Fruit fly (Drosophila melanogaster) whole organism, embryonic: ENCODE data around the gene Dora.

Source experiments
- CG10209 ChIP-seq: fragments of 200-800 bp; sonication (Bioruptor generic); optimal IDR thresholded peaks from 3 replicates; lab custom pipeline; 2017; ENCODE audit warnings: missing biosample characterization, mild to moderate bottlenecking, missing genetic modification characterization, missing genetic modification reagents
- CG10565 ChIP-seq: fragments of 200-800 bp; sonication (Bioruptor generic); optimal IDR thresholded peaks from 3 replicates; lab custom pipeline; 2016; ENCODE audit warnings: missing biosample characterization, mild to moderate bottlenecking, missing genetic modification characterization
- CG12219 ChIP-seq: fragments of 200-800 bp; sonication (Bioruptor generic); optimal IDR thresholded peaks from 3 replicates; lab custom pipeline; 2018; ENCODE audit warnings: missing biosample characterization, mild to moderate bottlenecking, missing genetic modification characterization
- CG12299 ChIP-seq: fragments of 200-800 bp; sonication (Bioruptor generic); optimal IDR thresholded peaks from 2 replicates; lab custom pipeline; 2018; ENCODE audit warnings: missing biosample characterization, mild to moderate bottlenecking, missing genetic modification characterization
- CG13287 ChIP-seq: fragments of 200-800 bp; sonication (Bioruptor generic); IDR thresholded peaks from 2 replicates; pipeline ENCODE4 v1.3.6; 2022; ENCODE audit warnings: missing biosample characterization, missing genetic modification characterization; ENCODE audit not compliant: partially characterized antibody
- CG15514 ChIP-seq: fragments of 200-800 bp; sonication (Bioruptor generic); optimal IDR thresholded peaks from 3 replicates; lab custom pipeline; 2017; ENCODE audit warnings: missing biosample characterization, missing genetic modification characterization, mild to moderate bottlenecking, moderate library complexity, missing genetic modification reagents
- CG17612 ChIP-seq: fragments of 200-800 bp; sonication (Bioruptor generic); IDR thresholded peaks from 2 replicates; pipeline ENCODE4 v1.3.6; 2022; ENCODE audit warnings: missing biosample characterization, missing genetic modification characterization
- CG2129 ChIP-seq: fragments of 200-800 bp; sonication (Bioruptor generic); IDR thresholded peaks from 2 replicates; pipeline ENCODE4 v1.3.6; 2022; ENCODE audit warnings: missing biosample characterization, missing genetic modification characterization; ENCODE audit not compliant: partially characterized antibody
- CG3726 ChIP-seq: fragments of 200-800 bp; sonication (Bioruptor generic); IDR thresholded peaks from 3 replicates; pipeline ENCODE4, ENCODE4 v1.3.6; 2022; ENCODE audit warnings: missing biosample characterization, missing genetic modification characterization
- CG3838 ChIP-seq: fragments of 200-800 bp; sonication (Bioruptor generic); optimal IDR thresholded peaks from 3 replicates; lab custom pipeline; 2016; ENCODE audit warnings: missing biosample characterization, missing genetic modification characterization
- CG4820 ChIP-seq: fragments of 200-800 bp; sonication (Bioruptor generic); optimal IDR thresholded peaks from 3 replicates; lab custom pipeline; 2016; ENCODE audit warnings: missing biosample characterization, missing genetic modification characterization
- CG7372 ChIP-seq: fragments of 200-800 bp; sonication (Bioruptor generic); IDR thresholded peaks from 2 replicates; pipeline ENCODE4 v1.3.6; 2022; ENCODE audit warnings: missing biosample characterization, missing genetic modification characterization
- CrebB ChIP-seq: fragments of 200-800 bp; sonication (Bioruptor generic); optimal IDR thresholded peaks from 3 replicates; lab custom pipeline; 2018; ENCODE audit warnings: missing biosample characterization, mild to moderate bottlenecking, missing genetic modification characterization
- D19A ChIP-seq: fragments of 200-800 bp; optimal IDR thresholded peaks from 3 replicates; lab custom pipeline; 2019; ENCODE audit warnings: missing biosample characterization, mild to moderate bottlenecking, missing genetic modification characterization, moderate library complexity
- Dfd ChIP-seq, 2 experiments: fragments of >200 bp; optimal IDR thresholded peaks; 2 replicates each; lab custom pipeline; 2017; ENCODE audit warnings: missing biosample characterization in 2 of 2, missing genetic modification characterization in 2 of 2
- Drgx ChIP-seq: fragments of 200-800 bp; sonication (Bioruptor generic); IDR thresholded peaks from 2 replicates; pipeline ENCODE4 v1.3.6; 2022; ENCODE audit warnings: missing biosample characterization, missing genetic modification characterization
- E2f2 ChIP-seq: fragments of 200-800 bp; sonication (Bioruptor generic); IDR thresholded peaks from 2 replicates; pipeline ENCODE4 v1.3.6; 2022; ENCODE audit warnings: missing biosample characterization, missing genetic modification characterization
- ERR ChIP-seq: fragments of 200-800 bp; sonication (Bioruptor generic); optimal IDR thresholded peaks from 2 replicates; lab custom pipeline; 2016; ENCODE audit warnings: missing biosample characterization, missing genetic modification characterization
- Elba2 ChIP-seq: fragments of 200-800 bp; sonication (Bioruptor generic); optimal IDR thresholded peaks from 3 replicates; lab custom pipeline; 2016; ENCODE audit warnings: missing biosample characterization, missing genetic modification characterization
- Fer2 ChIP-seq: fragments of 200-800 bp; sonication (Bioruptor generic); optimal IDR thresholded peaks from 2 replicates; lab custom pipeline; 2018; ENCODE audit warnings: missing biosample characterization, mild to moderate bottlenecking, missing genetic modification characterization, moderate library complexity
- HLH54F ChIP-seq: fragments of 200-800 bp; sonication (Bioruptor generic); optimal IDR thresholded peaks from 3 replicates; lab custom pipeline; 2016; ENCODE audit warnings: missing biosample characterization, missing genetic modification characterization
- Hr3 ChIP-seq: fragments of 200-800 bp; sonication (Bioruptor generic); optimal IDR thresholded peaks from 3 replicates; lab custom pipeline; 2016; ENCODE audit warnings: missing biosample characterization, missing genetic modification characterization
- Hr39 ChIP-seq: fragments of >200 bp; optimal IDR thresholded peaks from 2 replicates; lab custom pipeline; 2017
- Hr51 ChIP-seq, 2 experiments: fragments of 200-800 bp; sonication (Bioruptor generic); optimal IDR thresholded peaks; 2 replicates in 1 of 2; 3 replicates in 1 of 2; lab custom pipeline; 2016 to 2018; ENCODE audit warnings: missing biosample characterization in 2 of 2, missing genetic modification characterization in 2 of 2, mild to moderate bottlenecking in 1 of 2, moderate library complexity in 1 of 2
- Hr78 ChIP-seq, 2 experiments: fragments of 200-800 bp in 1 of 2; fragments of >200 bp in 1 of 2; sonication (Bioruptor generic) in 1 of 2; optimal IDR thresholded peaks; 2 replicates each; lab custom pipeline; 2017 to 2019; ENCODE audit warnings: missing biosample characterization in 2 of 2, missing genetic modification characterization in 2 of 2, mild to moderate bottlenecking in 1 of 2, moderate library complexity in 1 of 2
- Pdp1 ChIP-seq, 2 experiments: fragments of 200-800 bp; sonication (Bioruptor generic); optimal IDR thresholded peaks; 3 replicates each; lab custom pipeline; 2016; ENCODE audit warnings: missing biosample characterization in 2 of 2, missing genetic modification characterization in 2 of 2, mild to moderate bottlenecking in 1 of 2, moderate library complexity in 1 of 2
- al ChIP-seq: fragments of 200-800 bp; sonication (Bioruptor generic); IDR thresholded peaks from 2 replicates; pipeline ENCODE4 v1.3.6; 2022; ENCODE audit warnings: missing biosample characterization, missing genetic modification characterization
- bsh ChIP-seq, 2 experiments: fragments of 200-800 bp; sonication (Bioruptor generic); optimal IDR thresholded peaks; 2 replicates each; lab custom pipeline; 2017 to 2018; ENCODE audit warnings: mild to moderate bottlenecking in 2 of 2, missing biosample characterization in 2 of 2, missing genetic modification characterization in 2 of 2, moderate library complexity in 1 of 2
- caup ChIP-seq: fragments of 200-800 bp; sonication (Bioruptor generic); optimal IDR thresholded peaks from 3 replicates; lab custom pipeline; 2017; ENCODE audit warnings: missing biosample characterization, mild to moderate bottlenecking, missing genetic modification characterization, moderate library complexity; ENCODE audit not compliant: severe bottlenecking
- chn ChIP-seq: fragments of 200-800 bp; sonication (Bioruptor generic); optimal IDR thresholded peaks from 2 replicates; lab custom pipeline; 2016; ENCODE audit warnings: missing biosample characterization, missing genetic modification characterization
- ci ChIP-seq: fragments of 200-800 bp; sonication (Bioruptor generic); IDR thresholded peaks from 3 replicates; pipeline ENCODE4 v1.3.6; 2022; ENCODE audit warnings: missing biosample characterization, missing genetic modification characterization
- dati ChIP-seq: fragments of 200-800 bp; sonication (Bioruptor generic); IDR thresholded peaks from 2 replicates; pipeline ENCODE4 v1.3.6; 2022; ENCODE audit warnings: missing biosample characterization, missing genetic modification characterization
- dimm ChIP-seq: fragments of 200-800 bp; sonication (Bioruptor generic); IDR thresholded peaks from 2 replicates; pipeline ENCODE4 v1.3.6; 2022; ENCODE audit warnings: missing biosample characterization, missing genetic modification characterization
- dm ChIP-seq: fragments of 200-800 bp; sonication (Bioruptor generic); optimal IDR thresholded peaks from 3 replicates; lab custom pipeline; 2016; ENCODE audit warnings: missing biosample characterization, missing genetic modification characterization
- esg ChIP-seq: fragments of 200-800 bp; sonication (Bioruptor generic); conservative IDR thresholded peaks from 2 replicates; pipeline ENCODE4 v1.3.6; 2022; ENCODE audit warnings: missing biosample characterization, missing genetic modification characterization
- fru ChIP-seq: fragments of >200 bp; optimal IDR thresholded peaks from 2 replicates; lab custom pipeline; 2017
- gro ChIP-seq: fragments of 200-800 bp; sonication (Bioruptor generic); optimal IDR thresholded peaks from 2 replicates; lab custom pipeline; 2016; ENCODE audit warnings: missing biosample characterization, missing genetic modification characterization
- nau ChIP-seq: fragments of 200-800 bp; sonication (Bioruptor generic); optimal IDR thresholded peaks from 3 replicates; lab custom pipeline; 2017; ENCODE audit warnings: missing biosample characterization, mild to moderate bottlenecking, missing genetic modification characterization, missing genetic modification reagents
- onecut ChIP-seq: fragments of 200-800 bp; sonication (Bioruptor generic); IDR thresholded peaks from 2 replicates; pipeline ENCODE4 v1.3.6; 2022; ENCODE audit warnings: missing biosample characterization, missing genetic modification characterization
- pnt ChIP-seq: fragments of 200-800 bp; sonication (Bioruptor generic); optimal IDR thresholded peaks from 3 replicates; lab custom pipeline; 2016; ENCODE audit warnings: missing biosample characterization, missing genetic modification characterization
- pros ChIP-seq: fragments of 200-800 bp; sonication (Bioruptor generic); optimal IDR thresholded peaks from 3 replicates; lab custom pipeline; 2019; ENCODE audit warnings: missing biosample characterization, mild to moderate bottlenecking, missing genetic modification characterization, moderate library complexity
- rib ChIP-seq: fragments of 200-800 bp; sonication (Bioruptor generic); IDR thresholded peaks from 2 replicates; pipeline ENCODE4 v1.3.6; 2022; ENCODE audit warnings: missing biosample characterization, missing genetic modification characterization
- ro ChIP-seq: fragments of 200-800 bp; sonication (Bioruptor generic); IDR thresholded peaks from 2 replicates; pipeline ENCODE4 v1.3.6; 2022; ENCODE audit warnings: missing biosample characterization, missing genetic modification characterization
- salm ChIP-seq: fragments of 200-800 bp; sonication (Bioruptor generic); optimal IDR thresholded peaks from 2 replicates; lab custom pipeline; 2018; ENCODE audit warnings: missing biosample characterization, mild to moderate bottlenecking, missing genetic modification characterization
- slbo ChIP-seq: fragments of 200-800 bp; sonication (Bioruptor generic); IDR thresholded peaks from 2 replicates; pipeline ENCODE4 v1.3.6; 2022; ENCODE audit warnings: missing biosample characterization, missing genetic modification characterization
- so ChIP-seq: fragments of 200-800 bp; sonication (Bioruptor generic); IDR thresholded peaks from 3 replicates; pipeline ENCODE4 v1.3.6; 2022; ENCODE audit warnings: missing biosample characterization, missing genetic modification characterization
- trem ChIP-seq: fragments of 200-800 bp; optimal IDR thresholded peaks from 3 replicates; lab custom pipeline; 2019; ENCODE audit warnings: missing biosample characterization, mild to moderate bottlenecking, missing genetic modification characterization, moderate library complexity
- trh ChIP-seq: fragments of 200-800 bp; sonication (Bioruptor generic); optimal IDR thresholded peaks from 2 replicates; lab custom pipeline; 2016; ENCODE audit warnings: missing biosample characterization, missing genetic modification characterization
- twi ChIP-seq: fragments of 200-800 bp; optimal IDR thresholded peaks from 2 replicates; lab custom pipeline; 2019; ENCODE audit warnings: missing biosample characterization, mild to moderate bottlenecking, missing genetic modification characterization, moderate library complexity
- yki ChIP-seq: fragments of >200 bp; optimal IDR thresholded peaks from 3 replicates; lab custom pipeline; 2018

The Dora gene

DNA sequence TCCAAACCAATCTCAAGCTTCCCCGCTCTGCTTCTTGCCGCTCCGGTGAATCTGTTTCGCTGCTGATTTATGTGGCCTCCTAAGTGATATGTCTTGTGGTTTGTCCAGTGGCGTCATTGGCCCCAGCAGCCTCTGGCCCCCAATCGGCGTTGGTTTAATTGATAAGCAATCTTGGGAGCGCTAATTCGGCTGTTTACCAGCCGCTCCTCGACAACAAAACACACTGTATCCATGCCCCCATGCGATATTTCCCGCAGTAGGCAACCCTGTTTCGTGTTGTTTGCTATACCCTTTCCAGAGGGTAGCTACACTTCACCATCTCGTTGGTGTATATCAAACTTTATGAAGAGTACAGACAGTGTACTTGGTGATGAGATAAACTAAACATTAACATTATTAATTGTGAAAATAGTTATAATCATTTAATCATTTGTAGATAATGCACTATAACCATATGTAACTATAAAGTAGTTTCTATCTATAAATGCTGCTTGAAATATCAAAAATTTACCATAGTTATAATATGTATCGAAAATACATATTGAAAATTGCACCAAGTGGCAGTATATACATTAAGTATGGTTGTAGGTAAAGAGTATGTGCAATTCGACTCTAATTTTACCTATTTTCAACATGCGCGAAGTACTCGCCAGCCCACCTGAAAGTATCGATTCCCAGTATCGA lies 15.3 kb upstream of the Dora start, which contains the start of gene shop:
Gene shop (minus strand): TSS at position 229 of the 684 bp plus-strand sequence.
- TF ChIP-seq Hr39 (lab: Kevin White, UChicago): no peak
- peak in 1 of 2 experiments; percentile 74 for TF ChIP-seq Pdp1 (GFP tag; optimal IDR thresholded peaks at IDR 0.05; lab: Kevin White, UChicago)
- peak; percentile 78 for TF ChIP-seq CG12299 (tag; lab: Kevin White, UChicago)
- peak; percentile 73 for TF ChIP-seq dm (GFP tag; lab: Kevin White, UChicago)
- peak; percentile 79 for TF ChIP-seq CG12219
- TF ChIP-seq CG7372 (GFP tag; lab: Robert Waterston, UW): peak; percentile 64
- peak; percentile 86 for TF ChIP-seq slbo (GFP tag; lab: Robert Waterston, UW)
- TF ChIP-seq twi (tag; lab: Kevin White, UChicago): peak; percentile 76
- TF ChIP-seq al (GFP tag; lab: Robert Waterston, UW): peak; percentile 62
- peak; percentile 71 for TF ChIP-seq Fer2 (tag; lab: Kevin White, UChicago)
- no peak for TF ChIP-seq Dfd (GFP tag; optimal IDR thresholded peaks at IDR 0.05; lab: Kevin White, UChicago)
- peak; percentile 83 for TF ChIP-seq CG10209
- peak; percentile 78 to 81 for TF ChIP-seq bsh (GFP tag; optimal IDR thresholded peaks at IDR 0.05; lab: Kevin White, UChicago)
- TF ChIP-seq dimm (GFP tag; lab: Robert Waterston, UW): 0 out of 2 replicates have a peak, but pooled peaks have one; percentile 29
- peak; percentile 75 for TF ChIP-seq CG4820 (GFP tag; lab: Kevin White, UChicago)
- no peak; the same call in none of the 2 replicates for TF ChIP-seq E2f2
- TF ChIP-seq ERR (GFP tag; lab: Kevin White, UChicago): peak; percentile 56
- TF ChIP-seq chn: peak; percentile 69
- TF ChIP-seq CG2129: no peak
- no peak for TF ChIP-seq nau
- TF ChIP-seq pnt: peak; percentile 61
- no peak for TF ChIP-seq pros (GFP tag; lab: Kevin White, UChicago)
- peak; percentile 77 for TF ChIP-seq esg
- peak; percentile 99 for TF ChIP-seq D19A (tag; lab: Kevin White, UChicago)
- TF ChIP-seq CG3838 (GFP tag; lab: Kevin White, UChicago): peak; percentile 63
- no peak for TF ChIP-seq fru (lab: Kevin White, UChicago)
- TF ChIP-seq gro (GFP tag; lab: Kevin White, UChicago): peak; percentile 52
- peak; percentile 66; the same call in 1 of the 2 replicates for TF ChIP-seq Drgx (GFP tag; lab: Robert Waterston, UW)
- peak; percentile 75 for TF ChIP-seq CrebB (tag; lab: Kevin White, UChicago)
- peak; percentile 64 to 89 for TF ChIP-seq Hr51 (GFP tag; optimal IDR thresholded peaks at IDR 0.05; lab: Kevin White, UChicago)
- TF ChIP-seq rib (GFP tag; lab: Robert Waterston, UW): no peak
- TF ChIP-seq salm (tag; lab: Kevin White, UChicago): peak; percentile 75
- TF ChIP-seq CG17612: 0 out of 2 replicates have a peak, but pooled peaks have one; percentile 51
- TF ChIP-seq Elba2 (GFP tag; lab: Kevin White, UChicago): no peak
- no peak for TF ChIP-seq dati (GFP tag; lab: Robert Waterston, UW)
- peak in 1 of 2 experiments; percentile 63 for TF ChIP-seq Hr78 (GFP tag; optimal IDR thresholded peaks at IDR 0.05; lab: Kevin White, UChicago)
- TF ChIP-seq CG3726 (GFP tag; lab: Robert Waterston, UW): no peak
- TF ChIP-seq Hr3 (GFP tag; lab: Kevin White, UChicago): peak; percentile 86
- TF ChIP-seq trem (tag; lab: Kevin White, UChicago): peak; percentile 68
- TF ChIP-seq HLH54F: peak; percentile 83
- peak; percentile 54 for TF ChIP-seq CG13287 (GFP tag; lab: Robert Waterston, UW)
- TF ChIP-seq yki (lab: Kevin White, UChicago): no peak
- TF ChIP-seq trh (GFP tag; lab: Kevin White, UChicago): peak; percentile 46
- peak; percentile 46 for TF ChIP-seq CG15514
- TF ChIP-seq CG10565 (GFP tag; lab: Kevin White, UChicago): peak; percentile 20
- peak; percentile 68 for TF ChIP-seq caup (GFP tag; lab: Kevin White, UChicago)
- TF ChIP-seq onecut (GFP tag; lab: Robert Waterston, UW): peak; percentile 60
- peak; percentile 83; the same call in 2 of the 3 replicates for TF ChIP-seq so (GFP tag; lab: Robert Waterston, UW)
- TF ChIP-seq ro (GFP tag; lab: Robert Waterston, UW): no peak
- peak; percentile 74 for TF ChIP-seq ci (GFP tag; lab: Robert Waterston, UW)
